Worm (Caenorhabditis elegans): Measurements from ENCODE around the gene F54H12.7.

The F54H12.7 gene

ce11 chrIII:7940819-7941218, 28.3 kb upstream of the F54H12.7 start, which contains the start of gene C29E4.12 (continued):
- TF ChIP-seq nhr-25 (tag; optimal IDR thresholded peaks at IDR 0.05; ENCODE audit: borderline replicate concordance, insufficient read depth): peak; percentile 55
- TF ChIP-seq Y48G9A.11 (GFP tag; IDR thresholded peaks at IDR 0.05): peak; percentile 94
- peak; percentile 96 for TF ChIP-seq dpl-1 (GFP tag; optimal IDR thresholded peaks at IDR 0.05)
- TF ChIP-seq ces-1 (GFP tag; optimal IDR thresholded peaks at IDR 0.05): no peak
- TF ChIP-seq nhr-48 (tag; optimal IDR thresholded peaks at IDR 0.05): no peak
- peak; percentile 26 for TF ChIP-seq dve-1 (tag; optimal IDR thresholded peaks at IDR 0.05; ENCODE audit: insufficient read depth)
- peak; percentile 38 for TF ChIP-seq fkh-10 (GFP tag; optimal IDR thresholded peaks at IDR 0.05)
- no peak for TF ChIP-seq sdz-12 (GFP tag; optimal IDR thresholded peaks at IDR 0.05)
- peak; percentile 65; the same call in 1 of the 2 replicates for TF ChIP-seq hmg-1.1 (GFP tag; IDR thresholded peaks at IDR 0.05)

- TF ChIP-seq lin-29 (GFP tag; IDR thresholded peaks at IDR 0.05): no peak
- no peak for TF ChIP-seq egl-27 (tag; optimal IDR thresholded peaks at IDR 0.05)
- TF ChIP-seq daf-12 (tag; optimal IDR thresholded peaks at IDR 0.05): no peak
- TF ChIP-seq dmd-9 (GFP tag; IDR thresholded peaks at IDR 0.05): no peak
- TF ChIP-seq snpc-4 (tag; optimal IDR thresholded peaks at IDR 0.05): no peak
- no peak for TF ChIP-seq ZK546.5 (tag; optimal IDR thresholded peaks at IDR 0.05)
- no peak for TF ChIP-seq madf-5 (GFP tag; IDR thresholded peaks at IDR 0.05)
- TF ChIP-seq nhr-111 (GFP tag; optimal IDR thresholded peaks at IDR 0.05): no peak
- no peak for TF ChIP-seq Y5F2A.4 (GFP tag; optimal IDR thresholded peaks at IDR 0.05)
- TF ChIP-seq nhr-41 (GFP tag; IDR thresholded peaks at IDR 0.05): no peak
- no peak for TF ChIP-seq zip-2 (tag; optimal IDR thresholded peaks at IDR 0.05)
- no peak for TF ChIP-seq ztf-7 (tag; optimal IDR thresholded peaks at IDR 0.05)
Measured at ce11 chrIII:7941417-7941816, 27.7 kb upstream of the F54H12.7 start, which contains the start of gene kle-2. Gene kle-2, plus strand, starts transcription at chrIII:7941717.

- TF ChIP-seq ztf-7 (tag; optimal IDR thresholded peaks at IDR 0.05) (peak; percentile 89), daf-16 (GFP tag; optimal IDR thresholded peaks at IDR 0.05) (no peak), daf-16 (tag; optimal IDR thresholded peaks at IDR 0.05) (peak; percentile 81), mep-1 (tag; optimal IDR thresholded peaks at IDR 0.05) (peak; percentile 40), pqm-1 (tag; optimal IDR thresholded peaks at IDR 0.05) (peak; percentile 21), dve-1 (tag; optimal IDR thresholded peaks at IDR 0.05; ENCODE audit: insufficient read depth) (peak; percentile 47), snpc-1.2 (GFP tag; IDR thresholded peaks at IDR 0.05) (no peak), zag-1 (tag; optimal IDR thresholded peaks at IDR 0.05) (no peak)
Measured at ce11 chrIII:7946968-7947491, 22.1 kb upstream of the F54H12.7 start, which contains the start of gene gsto-1. Gene gsto-1, minus strand, starts transcription at chrIII:7947018.

- TF ChIP-seq pqm-1 (tag; optimal IDR thresholded peaks at IDR 0.05) (no peak), skn-1 (tag; optimal IDR thresholded peaks at IDR 0.05) (no peak), lin-29 (GFP tag; IDR thresholded peaks at IDR 0.05) (no peak), nhr-10 (tag; optimal IDR thresholded peaks at IDR 0.05) (no peak), ceh-20 (GFP tag; IDR thresholded peaks at IDR 0.05) (no peak), R02D3.7 (tag; optimal IDR thresholded peaks at IDR 0.05) (no peak), lim-7 (GFP tag; IDR thresholded peaks at IDR 0.05) (no peak), aly-2 (tag; optimal IDR thresholded peaks at IDR 0.05) (no peak)
Measured at ce11 chrIII:7947677-7948076, 21.5 kb upstream of the F54H12.7 start.

ce11 chrIII:7948802-7949201, 20.3 kb upstream of the F54H12.7 start, which contains the start of gene col-90:
Gene col-90, plus strand, starts transcription at chrIII:7948838.
- TF ChIP-seq aha-1 (tag) (peak; percentile 75), T26A8.4 (GFP tag; IDR thresholded peaks at IDR 0.05) (no peak), ama-1 (optimal IDR thresholded peaks at IDR 0.05) (peak; percentile 1)

All from whole organism, L4 larva.